Fruit fly (Drosophila melanogaster): ENCODE measurements around the gene CG6277.

- TF ChIP-seq CG8478 (optimal IDR thresholded peaks at IDR 0.05) (no peak), CTCF (optimal IDR thresholded peaks at IDR 0.05) (no peak)
These were observed 3.3 kb downstream of the CG6277 start, which contains the start of gene CG17191 for dm6 chr3R:27019701-27020172.
